Worm (Caenorhabditis elegans) whole organism, midembryonic: ENCODE results near the gene fbxb-76.

ENCODE experiments used
- T22C8.4 ChIP-seq: fragments of 200-800 bp; sonication (Bioruptor generic); IDR thresholded peaks from 2 replicates; pipeline ENCODE4 v1.3.6; 2022; ENCODE audit warnings: missing genetic modification characterization, missing compliant biosample characterization
- cog-1 ChIP-seq: sonication (generic microtip); optimal IDR thresholded peaks from 2 replicates; lab custom pipeline; 2016; ENCODE audit warnings: missing genetic modification characterization, missing compliant biosample characterization
- flt-1 ChIP-seq: fragments of 200-800 bp; sonication (Bioruptor generic); IDR thresholded peaks from 2 replicates; pipeline ENCODE4 v1.3.6; 2022; ENCODE audit warnings: missing genetic modification characterization, missing compliant biosample characterization
- klf-2 ChIP-seq: fragments of 200-800 bp; sonication (Bioruptor generic); conservative IDR thresholded peaks from 2 replicates; pipeline ENCODE4 v1.3.6; 2022; ENCODE audit warnings: missing genetic modification reagents, missing genetic modification characterization, missing compliant biosample characterization
- med-1 ChIP-seq: sonication (generic microtip); optimal IDR thresholded peaks from 2 replicates; lab custom pipeline; 2017; ENCODE audit warnings: missing genetic modification characterization, mild to moderate bottlenecking, missing compliant biosample characterization, antibody characterized with exemption, missing genetic modification reagents; ENCODE audit not compliant: insufficient read depth
- ref-1 ChIP-seq: fragments of 200-800 bp; sonication (Bioruptor generic); conservative IDR thresholded peaks from 2 replicates; pipeline ENCODE4 v1.3.6; 2022; ENCODE audit warnings: missing genetic modification reagents, missing genetic modification characterization, missing compliant biosample characterization
- tab-1 ChIP-seq: fragments of 200-800 bp; sonication (Bioruptor generic); IDR thresholded peaks from 2 replicates; pipeline ENCODE4 v1.3.6; 2022; ENCODE audit warnings: missing genetic modification characterization, missing compliant biosample characterization
- ztf-23 ChIP-seq: fragments of 200-800 bp; sonication (Bioruptor generic); IDR thresholded peaks from 2 replicates; pipeline ENCODE4 v1.3.6; 2022; ENCODE audit warnings: missing genetic modification reagents, missing genetic modification characterization, missing compliant biosample characterization
- ztf-29 ChIP-seq: fragments of 200-800 bp; sonication (Bioruptor generic); IDR thresholded peaks from 2 replicates; pipeline ENCODE4 v1.3.6; 2022; ENCODE audit warnings: missing genetic modification reagents, missing genetic modification characterization, missing compliant biosample characterization

- TF ChIP-seq klf-2 (GFP tag; lab: Robert Waterston, UW) (no peak), cog-1 (tag; lab: Kevin White, UChicago) (no peak), tab-1 (GFP tag; lab: Robert Waterston, UW) (no peak), T22C8.4 (no peak), ref-1 (no peak), flt-1 (GFP tag; lab: Robert Waterston, UW) (no peak), ztf-29 (GFP tag; lab: Robert Waterston, UW) (no peak), med-1 (no peak), ztf-23 (no peak)
Measured at ce11 chrIV:11340735-11341443, 38.3 kb downstream of the fbxb-76 start.
